Fruit fly (Drosophila melanogaster): ENCODE data around the gene hwt.

dm6 chrX:12592121-12592466 lies 23.8 kb upstream of the hwt start, which contains the start of gene LIMK1:
- TF ChIP-seq h (optimal IDR thresholded peaks at IDR 0.05) (no peak), Myc (optimal IDR thresholded peaks at IDR 0.05) (no peak), Sin3A (optimal IDR thresholded peaks at IDR 0.05) (no peak), psq (optimal IDR thresholded peaks at IDR 0.05) (no peak), insv (optimal IDR thresholded peaks at IDR 0.05) (no peak), ttk (optimal IDR thresholded peaks at IDR 0.05) (no peak)
